Worm (Caenorhabditis elegans): ENCODE measurements around the gene srh-277.

DNA sequence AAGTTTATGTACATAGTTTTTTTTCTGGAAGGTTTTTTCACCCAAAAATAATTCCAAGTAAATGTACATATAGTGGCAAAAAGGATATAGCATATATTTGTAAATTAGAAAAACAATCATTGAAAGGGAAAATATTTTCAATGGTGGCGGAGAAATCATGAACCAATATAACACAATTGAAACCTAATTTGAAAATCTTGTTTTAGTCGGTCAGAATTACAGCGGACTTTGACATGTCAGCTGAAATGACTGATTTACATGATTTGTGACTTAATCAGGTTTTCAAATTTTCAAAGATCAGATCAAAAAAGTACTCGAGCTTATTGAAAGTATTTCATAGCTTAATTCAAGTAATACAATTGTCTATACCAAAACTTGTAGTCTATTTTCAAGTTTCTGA lies 11.3 kb upstream of the srh-277 start, which contains the start of gene K05D4.9:
- TF ChIP-seq mdl-1 (tag; optimal IDR thresholded peaks at IDR 0.05) = no peak
- TF ChIP-seq nhr-12 (tag; optimal IDR thresholded peaks at IDR 0.05) = no peak
- no peak for TF ChIP-seq mep-1 (tag; optimal IDR thresholded peaks at IDR 0.05)
- TF ChIP-seq pqm-1 (tag; optimal IDR thresholded peaks at IDR 0.05) = no peak

Data from whole organism, L1 larva.